Worm (Caenorhabditis elegans) whole organism, L4 larva: ENCODE results near the gene pfs-2.

ENCODE experiments used
- pqm-1 ChIP-seq: sonication (generic microtip); optimal IDR thresholded peaks from 2 replicates; lab custom pipeline; 2017; ENCODE audit warnings: missing biosample characterization, missing genetic modification characterization
- snpc-4 ChIP-seq: fragments of 150-350 bp; optimal IDR thresholded peaks from 2 replicates; lab custom pipeline; 2014; ENCODE audit warnings: missing biosample characterization, missing genetic modification characterization

DNA sequence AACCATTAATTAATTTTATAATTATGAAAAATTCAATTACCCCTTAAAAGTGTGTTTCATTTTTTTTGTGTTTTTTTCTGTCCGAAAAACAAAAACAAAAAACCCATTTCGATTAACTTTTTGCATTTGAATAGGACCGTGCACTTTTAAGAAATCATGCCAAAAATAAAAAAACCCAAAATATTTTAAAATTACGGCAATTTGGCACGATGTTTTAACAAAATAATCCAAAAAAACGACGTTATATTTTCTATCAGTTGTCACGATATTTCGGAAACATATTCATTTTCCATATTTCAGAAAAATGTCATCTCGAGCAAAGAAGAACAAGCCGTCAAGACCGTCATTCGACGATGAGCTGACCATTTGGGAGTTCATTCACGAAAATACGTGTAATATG, 3.6 kb downstream of the pfs-2 start, which contains the start of gene tebp-1:
- TF ChIP-seq snpc-4 (tag; lab: Kevin White, UChicago) (no peak), pqm-1 (no peak)
